Fruit fly (Drosophila melanogaster) whole organism, embryonic: ENCODE results near the gene Best2.

Source experiments
- CG17328 ChIP-seq: fragments of 200-800 bp; sonication (Bioruptor generic); IDR thresholded peaks from 2 replicates; pipeline ENCODE4 v1.3.6; 2022; ENCODE audit warnings: missing biosample characterization, missing genetic modification characterization
- CG6791 ChIP-seq: fragments of 200-800 bp; sonication (Bioruptor generic); IDR thresholded peaks from 3 replicates; pipeline ENCODE4 v1.3.6; 2022; ENCODE audit warnings: missing biosample characterization, missing genetic modification characterization; ENCODE audit not compliant: partially characterized antibody
- Jarid2 ChIP-seq: fragments of 200-800 bp; sonication (Bioruptor generic); optimal IDR thresholded peaks from 3 replicates; lab custom pipeline; 2017; ENCODE audit warnings: mild to moderate bottlenecking, missing biosample characterization, missing genetic modification reagents, missing genetic modification characterization
- MTF-1 ChIP-seq: fragments of 200-800 bp; sonication (Bioruptor generic); optimal IDR thresholded peaks from 2 replicates; lab custom pipeline; 2018; ENCODE audit warnings: missing biosample characterization, mild to moderate bottlenecking, missing genetic modification characterization, borderline replicate concordance
- dysf ChIP-seq: fragments of 200-800 bp; sonication (Bioruptor generic); IDR thresholded peaks from 3 replicates; pipeline ENCODE4 v1.3.6; 2022; ENCODE audit warnings: missing biosample characterization, missing genetic modification characterization
- lilli ChIP-seq: fragments of 200-800 bp; sonication (Bioruptor generic); optimal IDR thresholded peaks from 3 replicates; lab custom pipeline; 2016; ENCODE audit warnings: missing biosample characterization, missing genetic modification characterization
- pho ChIP-seq: fragments of 200-800 bp; sonication (Bioruptor generic); optimal IDR thresholded peaks from 2 replicates; lab custom pipeline; 2016; ENCODE audit warnings: missing biosample characterization, missing genetic modification characterization
- phol ChIP-seq: fragments of 200-800 bp; sonication (Bioruptor generic); optimal IDR thresholded peaks from 3 replicates; lab custom pipeline; 2018; ENCODE audit warnings: missing biosample characterization, mild to moderate bottlenecking, missing genetic modification characterization, moderate library complexity
- pzg ChIP-seq: fragments of 200-800 bp; sonication (Bioruptor generic); optimal IDR thresholded peaks from 3 replicates; lab custom pipeline; 2018; ENCODE audit warnings: missing biosample characterization, mild to moderate bottlenecking, missing genetic modification characterization, moderate library complexity
- ro ChIP-seq: fragments of 200-800 bp; sonication (Bioruptor generic); IDR thresholded peaks from 2 replicates; pipeline ENCODE4 v1.3.6; 2022; ENCODE audit warnings: missing biosample characterization, missing genetic modification characterization
- vnd ChIP-seq: fragments of 200-800 bp; sonication (Bioruptor generic); IDR thresholded peaks from 3 replicates; pipeline ENCODE4 v1.3.6; 2022; ENCODE audit warnings: missing biosample characterization, missing genetic modification characterization; ENCODE audit not compliant: partially characterized antibody

DNA sequence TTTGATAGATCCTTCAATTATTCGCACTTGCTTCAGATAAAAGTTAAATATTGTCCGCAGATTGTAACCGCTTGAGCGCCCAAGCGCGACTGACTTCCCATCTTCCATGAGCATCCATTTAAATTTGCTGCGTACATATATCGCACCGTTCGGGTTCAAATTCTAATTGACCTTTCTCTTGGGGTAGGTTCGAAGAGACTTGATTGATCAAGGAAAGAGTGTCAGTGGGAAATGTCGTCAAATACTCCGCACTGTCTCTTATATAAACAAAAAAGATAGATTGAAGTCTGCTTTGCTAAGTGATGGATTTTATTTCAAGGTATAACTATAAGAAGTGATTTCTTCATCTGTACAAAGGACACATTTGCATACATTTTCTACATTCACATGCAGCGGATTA is 10.8 kb downstream of the Best2 start, which contains the start of gene Mdr65:
- TF ChIP-seq phol (no peak), CG17328 (GFP tag; lab: Robert Waterston, UW) (no peak), MTF-1 (no peak), CG6791 (GFP tag; lab: Robert Waterston, UW) (no peak), lilli (GFP tag; lab: Kevin White, UChicago) (no peak), vnd (GFP tag; lab: Robert Waterston, UW) (no peak), pho (GFP tag; lab: Kevin White, UChicago) (no peak), dysf (GFP tag; lab: Robert Waterston, UW) (no peak), Jarid2 (no peak), ro (GFP tag; lab: Robert Waterston, UW) (no peak), pzg (GFP tag; lab: Kevin White, UChicago) (no peak)
